Fruit fly (Drosophila melanogaster): ENCODE measurements around the gene Nna1.

Gene Nna1

DNA sequence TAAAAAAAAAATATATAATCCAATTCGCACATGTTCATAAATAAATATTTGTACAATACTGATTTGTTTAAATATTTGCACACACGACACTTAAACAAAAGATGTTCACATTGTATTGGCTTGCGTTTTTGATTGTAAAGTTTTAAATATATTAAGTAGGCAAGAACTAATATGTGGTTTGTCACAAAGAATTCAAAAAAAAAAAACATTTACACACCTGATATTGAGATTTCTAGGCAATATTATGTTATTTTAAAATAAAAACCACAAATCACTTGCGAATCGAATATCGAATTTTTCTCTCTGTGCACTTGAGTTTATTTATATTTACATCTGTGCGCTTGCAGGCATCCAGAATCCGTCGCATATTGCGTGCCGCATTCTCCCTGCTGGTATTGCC, 12.5 kb upstream of the Nna1 start (continued):
- TF ChIP-seq CG4707 (GFP tag; optimal IDR thresholded peaks at IDR 0.05) (no peak), HLH3B (GFP tag; IDR thresholded peaks at IDR 0.05) (0 out of 2 replicates have a peak, but pooled peaks have one; percentile 20), Fer3 (tag; optimal IDR thresholded peaks at IDR 0.05) (peak; percentile 19), Ptx1 (GFP tag; IDR thresholded peaks at IDR 0.05) (peak; percentile 12; the same call in 1 of the 2 replicates), Meics (GFP tag; optimal IDR thresholded peaks at IDR 0.05) (peak; percentile 19), CG18599 (GFP tag; optimal IDR thresholded peaks at IDR 0.05) (peak; percentile 10), row (GFP tag; IDR thresholded peaks at IDR 0.05) (peak; percentile 61), unpg (GFP tag; optimal IDR thresholded peaks at IDR 0.05) (peak; percentile 53), lola (GFP tag; optimal IDR thresholded peaks at IDR 0.05) (peak in 1 of 3 experiments; percentile 44), NFAT (GFP tag; IDR thresholded peaks at IDR 0.05) (no peak), Ets97D (GFP tag; optimal IDR thresholded peaks at IDR 0.05) (no peak), Optix (GFP tag; IDR thresholded peaks at IDR 0.05) (no peak), CG18476 (GFP tag; optimal IDR thresholded peaks at IDR 0.05) (peak; percentile 4), hkb (optimal IDR thresholded peaks at IDR 0.05) (no peak), hkb (GFP tag; IDR thresholded peaks at IDR 0.05) (0 out of 2 replicates have a peak, but pooled peaks have one; percentile 9), PHDP (tag; optimal IDR thresholded peaks at IDR 0.05) (peak; percentile 62), CG32767 (GFP tag; IDR thresholded peaks at IDR 0.05) (0 out of 2 replicates have a peak, but pooled peaks have one; percentile 10), MESR4 (GFP tag; optimal IDR thresholded peaks at IDR 0.05) (no peak), CG11504 (tag; optimal IDR thresholded peaks at IDR 0.05) (peak; percentile 58), CG33557 (GFP tag; optimal IDR thresholded peaks at IDR 0.05) (peak; percentile 16), CG14710 (tag; optimal IDR thresholded peaks at IDR 0.05) (peak; percentile 27), Sox100B (GFP tag; optimal IDR thresholded peaks at IDR 0.05) (peak; percentile 40), Dek (tag; optimal IDR thresholded peaks at IDR 0.05) (no peak), prd (optimal IDR thresholded peaks at IDR 0.05) (no peak), prd (GFP tag; IDR thresholded peaks at IDR 0.05) (peak; percentile 57), Atf3 (GFP tag; optimal IDR thresholded peaks at IDR 0.05) (no peak), CG9727 (GFP tag; optimal IDR thresholded peaks at IDR 0.05) (peak; percentile 41), CG13296 (GFP tag; optimal IDR thresholded peaks at IDR 0.05) (peak; percentile 4), CG42726 (GFP tag; IDR thresholded peaks at IDR 0.05; ENCODE audit: partially characterized antibody) (no peak), zf30C (GFP tag; optimal IDR thresholded peaks at IDR 0.05) (peak; percentile 65), CG17829 (tag; optimal IDR thresholded peaks at IDR 0.05) (peak; percentile 28), CG2678 (tag; optimal IDR thresholded peaks at IDR 0.05) (peak; percentile 52), CG7357 (GFP tag; IDR thresholded peaks at IDR 0.05) (no peak), ATbp (GFP tag; optimal IDR thresholded peaks at IDR 0.05) (peak; percentile 15), dmrt11E (tag; optimal IDR thresholded peaks at IDR 0.05) (peak; percentile 46), CG15696 (tag; optimal IDR thresholded peaks at IDR 0.05) (peak; percentile 52), CG14667 (GFP tag; IDR thresholded peaks at IDR 0.05) (no peak), CG31441 (GFP tag; IDR thresholded peaks at IDR 0.05) (peak; percentile 61), repo (GFP tag; optimal IDR thresholded peaks at IDR 0.05) (no peak)

- TF ChIP-seq slou (GFP tag; optimal IDR thresholded peaks at IDR 0.05) (no peak), CG31388 (GFP tag; optimal IDR thresholded peaks at IDR 0.05) (no peak), CG15011 (GFP tag; optimal IDR thresholded peaks at IDR 0.05) (no peak), CG15479 (GFP tag; optimal IDR thresholded peaks at IDR 0.05) (no peak), unpg (GFP tag; optimal IDR thresholded peaks at IDR 0.05) (no peak), CG13296 (GFP tag; optimal IDR thresholded peaks at IDR 0.05) (peak; percentile 6), grau (tag; optimal IDR thresholded peaks at IDR 0.05) (no peak), Bgb (GFP tag; IDR thresholded peaks at IDR 0.05; ENCODE audit: partially characterized antibody) (no peak), E2f2 (GFP tag; IDR thresholded peaks at IDR 0.05) (0 out of 2 replicates have a peak, but pooled peaks have one; percentile 12), Mes4 (GFP tag; optimal IDR thresholded peaks at IDR 0.05) (no peak), dysf (GFP tag; IDR thresholded peaks at IDR 0.05) (no peak), row (GFP tag; IDR thresholded peaks at IDR 0.05) (peak; percentile 61), dpn (GFP tag; optimal IDR thresholded peaks at IDR 0.05) (no peak), CG17328 (GFP tag; IDR thresholded peaks at IDR 0.05) (no peak), sug (tag; optimal IDR thresholded peaks at IDR 0.05) (peak; percentile 73), Elba2 (GFP tag; optimal IDR thresholded peaks at IDR 0.05) (no peak)
These were observed 11.8 kb upstream of the Nna1 start, which contains the start of gene CG12177 for dm6 chrX:13680262-13680661. Gene CG12177 (minus strand): TSS chrX:13680500.
